Fruit fly (Drosophila melanogaster): ENCODE measurements around the gene CG8010.

Gene CG8010

DNA sequence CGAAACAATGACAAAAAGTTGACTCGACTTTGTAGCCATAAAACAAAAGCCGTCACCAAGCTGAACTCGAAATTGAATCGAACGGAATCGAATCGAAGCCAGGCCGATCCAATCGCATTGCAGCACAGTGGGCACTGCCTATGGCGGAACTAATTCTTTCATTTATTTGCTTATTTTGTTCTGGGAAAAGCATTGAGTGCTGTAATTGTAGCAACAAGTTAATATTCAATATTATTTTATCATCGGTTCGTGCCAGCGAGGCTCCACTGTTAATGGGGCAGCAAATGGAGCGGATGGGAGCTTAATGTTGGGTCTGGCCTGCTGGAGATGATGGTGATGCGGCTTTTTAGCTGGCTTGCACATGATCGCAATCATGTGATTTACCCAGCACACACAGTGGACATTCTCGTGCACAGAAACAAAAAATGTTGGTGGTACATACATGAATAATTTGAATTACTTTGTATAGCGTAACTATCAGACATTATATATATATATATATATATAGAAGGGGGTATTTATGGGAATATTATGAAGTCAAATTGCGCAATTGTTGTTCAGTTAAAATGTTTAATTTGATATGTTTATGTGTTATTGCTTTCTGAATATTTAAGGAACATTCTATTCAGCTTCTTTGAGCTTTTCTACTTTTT, 20.7 kb upstream of the CG8010 start (continued):
- TF ChIP-seq CG13624 (GFP tag; optimal IDR thresholded peaks at IDR 0.05) (peak; percentile 75), CG4328 (GFP tag; optimal IDR thresholded peaks at IDR 0.05) (peak; percentile 77), CG14050 (GFP tag; IDR thresholded peaks at IDR 0.05) (peak; percentile 92), dmrt11E (tag; optimal IDR thresholded peaks at IDR 0.05) (peak; percentile 72), CG8388 (GFP tag; optimal IDR thresholded peaks at IDR 0.05) (peak; percentile 86), CG4854 (GFP tag; optimal IDR thresholded peaks at IDR 0.05) (peak; percentile 82), CG8089 (GFP tag; optimal IDR thresholded peaks at IDR 0.05) (peak; percentile 84), zen (tag; optimal IDR thresholded peaks at IDR 0.05) (peak; percentile 63), CG15269 (tag; optimal IDR thresholded peaks at IDR 0.05) (peak; percentile 92), zen2 (GFP tag; IDR thresholded peaks at IDR 0.05; ENCODE audit: partially characterized antibody) (no peak), sr (GFP tag; IDR thresholded peaks at IDR 0.05) (peak; percentile 88), dm (GFP tag; optimal IDR thresholded peaks at IDR 0.05) (peak; percentile 62), ab (GFP tag; optimal IDR thresholded peaks at IDR 0.05) (peak; percentile 92), CG31365 (tag; optimal IDR thresholded peaks at IDR 0.05) (peak; percentile 67), eve (GFP tag; optimal IDR thresholded peaks at IDR 0.05) (peak in 1 of 2 experiments; percentile 93), CG10209 (GFP tag; optimal IDR thresholded peaks at IDR 0.05) (peak; percentile 82), lov (optimal IDR thresholded peaks at IDR 0.05) (no peak), lov (GFP tag; IDR thresholded peaks at IDR 0.05) (peak; percentile 92), wdn (GFP tag; IDR thresholded peaks at IDR 0.05) (peak; percentile 73), kah (GFP tag; optimal IDR thresholded peaks at IDR 0.05) (peak; percentile 85), CG4424 (GFP tag; optimal IDR thresholded peaks at IDR 0.05) (peak; percentile 90), CG10274 (GFP tag; optimal IDR thresholded peaks at IDR 0.05) (peak; percentile 57), CG2889 (GFP tag; IDR thresholded peaks at IDR 0.05) (peak; percentile 81; the same call in 2 of the 3 replicates), Dfd (GFP tag; optimal IDR thresholded peaks at IDR 0.05) (no peak), CG6683 (GFP tag; optimal IDR thresholded peaks at IDR 0.05) (peak; percentile 53), CG11696 (GFP tag; IDR thresholded peaks at IDR 0.05) (peak; percentile 37; the same call in 1 of the 2 replicates), crc (GFP tag; optimal IDR thresholded peaks at IDR 0.05) (peak; percentile 50), mam (GFP tag; optimal IDR thresholded peaks at IDR 0.05) (peak; percentile 82), hb (GFP tag; IDR thresholded peaks at IDR 0.05; ENCODE audit: partially characterized antibody) (no peak), sob (GFP tag; IDR thresholded peaks at IDR 0.05) (peak; percentile 88), BEAF-32 (GFP tag; optimal IDR thresholded peaks at IDR 0.05) (no peak), CG12769 (tag; optimal IDR thresholded peaks at IDR 0.05) (peak; percentile 92), slbo (GFP tag; IDR thresholded peaks at IDR 0.05) (peak; percentile 90), CG18764 (GFP tag; optimal IDR thresholded peaks at IDR 0.05) (peak; percentile 71), CG3407 (GFP tag; optimal IDR thresholded peaks at IDR 0.05) (peak; percentile 83), CG10267 (tag; optimal IDR thresholded peaks at IDR 0.05) (peak; percentile 72), Ptx1 (GFP tag; IDR thresholded peaks at IDR 0.05) (peak; percentile 94), usp (GFP tag; optimal IDR thresholded peaks at IDR 0.05) (no peak), HHEX (GFP tag; optimal IDR thresholded peaks at IDR 0.05) (peak; percentile 82), gce (GFP tag; IDR thresholded peaks at IDR 0.05) (peak; percentile 93), esg (GFP tag; conservative IDR thresholded peaks at IDR 0.05) (peak; percentile 91), CG12942 (GFP tag; optimal IDR thresholded peaks at IDR 0.05) (peak; percentile 79), CG2712 (tag; optimal IDR thresholded peaks at IDR 0.05) (peak; percentile 89), CG10543 (GFP tag; optimal IDR thresholded peaks at IDR 0.05) (peak; percentile 59), CG4617 (GFP tag; optimal IDR thresholded peaks at IDR 0.05; ENCODE audit: borderline replicate concordance) (peak; percentile 69), fd64A (GFP tag; optimal IDR thresholded peaks at IDR 0.05) (peak; percentile 84), CG6272 (GFP tag; IDR thresholded peaks at IDR 0.05) (peak; percentile 83), ewg (GFP tag; optimal IDR thresholded peaks at IDR 0.05) (peak; percentile 79), HmgD (GFP tag; optimal IDR thresholded peaks at IDR 0.05) (peak; percentile 41), CG11085 (GFP tag; IDR thresholded peaks at IDR 0.05) (peak; percentile 70)
